Worm (Caenorhabditis elegans) whole organism, L4/young adult: ENCODE data around the gene cec-8.

Experiments
- W03F9.2 ChIP-seq: fragments of 150-350 bp; optimal IDR thresholded peaks from 2 replicates; lab custom pipeline; 2014; ENCODE audit warnings: missing biosample characterization, missing genetic modification characterization
- dao-5 ChIP-seq: sonication (generic microtip); optimal IDR thresholded peaks from 2 replicates; lab custom pipeline; 2016; ENCODE audit warnings: missing genotype, missing genetic modification characterization, moderate library complexity, missing compliant biosample characterization
- him-1 ChIP-seq: sonication (generic microtip); optimal IDR thresholded peaks from 2 replicates; lab custom pipeline; 2016; ENCODE audit warnings: missing genotype, missing genetic modification reagents, missing genetic modification characterization, missing compliant biosample characterization

The cec-8 gene

ce11 chrIII:429038-429437 lies at the start of gene cec-8:
TSS of gene cec-8 (plus strand) at chrIII:429338.
- no peak for TF ChIP-seq W03F9.2 (tag; lab: Kevin White, UChicago)
- no peak for TF ChIP-seq him-1 (tag; lab: Kevin White, UChicago)
- no peak for TF ChIP-seq dao-5 (tag; lab: Kevin White, UChicago)

- TF ChIP-seq him-1 (tag; lab: Kevin White, UChicago) (no peak), W03F9.2 (tag; lab: Kevin White, UChicago) (no peak), dao-5 (tag; lab: Kevin White, UChicago) (no peak)
These were observed 47.9 kb upstream of the cec-8 start, which contains the start of gene gsto-3 for ce11 chrIII:381198-381597. TSS of gene gsto-3 (minus strand) at chrIII:381298.

- TF ChIP-seq dao-5 (tag; lab: Kevin White, UChicago), result no peak
- TF ChIP-seq W03F9.2 (tag; lab: Kevin White, UChicago), result no peak
- no peak for TF ChIP-seq him-1 (tag; lab: Kevin White, UChicago)
These were observed 46.7 kb upstream of the cec-8 start, which contains the start of gene K10F12.7 for ce11 chrIII:382470-382869. TSS of gene K10F12.7 (minus strand) at chrIII:382570.

ce11 chrIII:385068-385467 lies 44.1 kb upstream of the cec-8 start:
- TF ChIP-seq him-1 (tag; lab: Kevin White, UChicago) (no peak), dao-5 (tag; lab: Kevin White, UChicago) (no peak), W03F9.2 (tag; lab: Kevin White, UChicago) (no peak)

- no peak for TF ChIP-seq dao-5 (tag; lab: Kevin White, UChicago)
- no peak for TF ChIP-seq W03F9.2 (tag; lab: Kevin White, UChicago)
- TF ChIP-seq him-1 (tag; lab: Kevin White, UChicago), result no peak
These were observed 28.2 kb upstream of the cec-8 start for ce11 chrIII:400898-401297.

- TF ChIP-seq dao-5 (tag; lab: Kevin White, UChicago), result no peak
- no peak for TF ChIP-seq W03F9.2 (tag; lab: Kevin White, UChicago)
- no peak for TF ChIP-seq him-1 (tag; lab: Kevin White, UChicago)
These were observed 26.8 kb upstream of the cec-8 start, which contains the start of the genes Y55B1BL.1 and Y55B1BL.2 for ce11 chrIII:402168-402813. TSS of gene Y55B1BL.1 (plus strand) at chrIII:402384. TSS of gene Y55B1BL.2 (plus strand) at chrIII:402763.

- TF ChIP-seq dao-5 (tag; lab: Kevin White, UChicago) (no peak), him-1 (tag; lab: Kevin White, UChicago) (no peak)
These were observed 10.5 kb upstream of the cec-8 start, which contains the start of gene stim-1 for ce11 chrIII:418649-419048. TSS of gene stim-1 (minus strand) at chrIII:418749.

- TF ChIP-seq dao-5 (tag; lab: Kevin White, UChicago) (no peak), W03F9.2 (tag; lab: Kevin White, UChicago) (no peak), him-1 (tag; lab: Kevin White, UChicago) (no peak)
These were observed 6.6 kb upstream of the cec-8 start for ce11 chrIII:422553-422952.

- TF ChIP-seq dao-5 (tag; lab: Kevin White, UChicago), result no peak
- no peak for TF ChIP-seq W03F9.2 (tag; lab: Kevin White, UChicago)
- TF ChIP-seq him-1 (tag; lab: Kevin White, UChicago), result no peak
These were observed 5.3 kb upstream of the cec-8 start for ce11 chrIII:423875-424274.

ce11 chrIII:432988-433387 lies 3.9 kb downstream of the cec-8 start:
- no peak for TF ChIP-seq dao-5 (tag; lab: Kevin White, UChicago)
- TF ChIP-seq W03F9.2 (tag; lab: Kevin White, UChicago), result no peak
- no peak for TF ChIP-seq him-1 (tag; lab: Kevin White, UChicago)

- TF ChIP-seq him-1 (tag; lab: Kevin White, UChicago) (no peak), W03F9.2 (tag; lab: Kevin White, UChicago) (no peak), dao-5 (tag; lab: Kevin White, UChicago) (no peak)
These were observed 5.3 kb downstream of the cec-8 start, which contains the start of gene affl-2 for ce11 chrIII:434361-434941. TSS of gene affl-2 (plus strand) at chrIII:434891.

ce11 chrIII:437033-437432 lies 7.9 kb downstream of the cec-8 start:
- TF ChIP-seq dao-5 (tag; lab: Kevin White, UChicago) (no peak), him-1 (tag; lab: Kevin White, UChicago) (no peak), W03F9.2 (tag; lab: Kevin White, UChicago) (no peak)

- TF ChIP-seq W03F9.2 (tag; lab: Kevin White, UChicago) (no peak), him-1 (tag; lab: Kevin White, UChicago) (no peak), dao-5 (tag; lab: Kevin White, UChicago) (no peak)
These were observed 10.8 kb downstream of the cec-8 start, which contains the start of gene affl-1 for ce11 chrIII:439926-440325. TSS of gene affl-1 (plus strand) at chrIII:440226.
